Worm (Caenorhabditis elegans) whole organism, mixed stage, embryonic: Measurements from ENCODE around the gene ZK507.1.

ENCODE experiments used
- mep-1 ChIP-seq: fragments of 150-350 bp; optimal IDR thresholded peaks from 2 replicates; lab custom pipeline; 2017; ENCODE audit warnings: missing biosample characterization, missing genetic modification reagents, missing genetic modification characterization, inconsistent platforms
- nhr-28 ChIP-seq: fragments of 150-350 bp; optimal IDR thresholded peaks from 2 replicates; lab custom pipeline; 2014; ENCODE audit warnings: missing biosample characterization, missing genetic modification characterization

- TF ChIP-seq nhr-28 (tag; lab: Kevin White, UChicago) (no peak), mep-1 (no peak)
These were observed 35.5 kb upstream of the ZK507.1 start, which contains the start of gene eat-4 for ce11 chrIII:9136587-9136986.
